Worm (Caenorhabditis elegans): ENCODE results near the gene F46B3.7.

F46B3.7 gene

ce11 chrV:20603014-20603413, 15.5 kb downstream of the F46B3.7 start, which contains the start of gene ttr-11:
ttr-11 (plus strand) TSS chrV:20603314.
- no peak for TF ChIP-seq nhr-71 (tag; optimal IDR thresholded peaks at IDR 0.05)

- TF ChIP-seq zip-4 (GFP tag; optimal IDR thresholded peaks at IDR 0.05): no peak
- no peak for TF ChIP-seq mep-1 (tag; optimal IDR thresholded peaks at IDR 0.05)
- no peak for TF ChIP-seq alr-1 (tag; optimal IDR thresholded peaks at IDR 0.05; ENCODE audit: borderline replicate concordance)
- TF ChIP-seq grh-1 (GFP tag; IDR thresholded peaks at IDR 0.05): no peak
- no peak for TF ChIP-seq efl-1 (optimal IDR thresholded peaks at IDR 0.05)
- no peak for TF ChIP-seq efl-1 (GFP tag; optimal IDR thresholded peaks at IDR 0.05 in 1 of 2)
- TF ChIP-seq sup-37 (GFP tag; optimal IDR thresholded peaks at IDR 0.05): no peak
- no peak for TF ChIP-seq unc-98 (GFP tag; IDR thresholded peaks at IDR 0.05)
- TF ChIP-seq irx-1 (tag; optimal IDR thresholded peaks at IDR 0.05): no peak
- no peak for TF ChIP-seq ama-1 (optimal IDR thresholded peaks at IDR 0.05)
- TF ChIP-seq lin-14 (GFP tag; optimal IDR thresholded peaks at IDR 0.05): no peak
- no peak for TF ChIP-seq lin-15B (tag; optimal IDR thresholded peaks at IDR 0.05)
- no peak for TF ChIP-seq C16A3.4 (tag; optimal IDR thresholded peaks at IDR 0.05)
- TF ChIP-seq swsn-7 (tag; optimal IDR thresholded peaks at IDR 0.05): no peak
- TF ChIP-seq unc-62 (GFP tag; optimal IDR thresholded peaks at IDR 0.05): no peak
- no peak for TF ChIP-seq nhr-237 (tag; optimal IDR thresholded peaks at IDR 0.05)
- TF ChIP-seq nhr-12 (tag; optimal IDR thresholded peaks at IDR 0.05): no peak
Measured at ce11 chrV:20600704-20601103, 17.8 kb downstream of the F46B3.7 start.

- TF ChIP-seq snu-23 (GFP tag; optimal IDR thresholded peaks at IDR 0.05) (no peak), blmp-1 (tag; optimal IDR thresholded peaks at IDR 0.05) (peak; percentile 50)
Measured at ce11 chrV:20599795-20600194, 18.7 kb downstream of the F46B3.7 start, which contains the start of gene col-163. col-163 (plus strand) TSS chrV:20600095.

- TF ChIP-seq mep-1 (tag; optimal IDR thresholded peaks at IDR 0.05) (no peak), egl-13 (tag; optimal IDR thresholded peaks at IDR 0.05) (no peak), dsc-1 (tag; optimal IDR thresholded peaks at IDR 0.05) (no peak), lin-35 (GFP tag; optimal IDR thresholded peaks at IDR 0.05) (no peak), unc-30 (tag; optimal IDR thresholded peaks at IDR 0.05) (no peak), C16A3.4 (tag; optimal IDR thresholded peaks at IDR 0.05) (no peak), fkh-10 (GFP tag; optimal IDR thresholded peaks at IDR 0.05) (no peak), elt-3 (tag; optimal IDR thresholded peaks at IDR 0.05) (no peak), alr-1 (tag; optimal IDR thresholded peaks at IDR 0.05; ENCODE audit: borderline replicate concordance) (no peak), hlh-17 (GFP tag; optimal IDR thresholded peaks at IDR 0.05; ENCODE audit: borderline replicate concordance) (no peak)
Measured at ce11 chrV:20597076-20597475, 21.5 kb downstream of the F46B3.7 start, which contains the start of gene F46B3.1. F46B3.1 (minus strand) TSS chrV:20597176.

ce11 chrV:20595653-20596052, 22.9 kb downstream of the F46B3.7 start, which contains the start of gene F26F2.11:
F26F2.11 (minus strand) TSS chrV:20595753.
- no peak for TF ChIP-seq lir-3 (tag; optimal IDR thresholded peaks at IDR 0.05; ENCODE audit: poor library complexity)
- no peak for TF ChIP-seq elt-2 (tag; optimal IDR thresholded peaks at IDR 0.05)
- no peak for TF ChIP-seq C16A3.4 (tag; optimal IDR thresholded peaks at IDR 0.05)
- TF ChIP-seq fkh-10 (GFP tag; optimal IDR thresholded peaks at IDR 0.05): no peak
- TF ChIP-seq C04F5.9 (tag; optimal IDR thresholded peaks at IDR 0.05): no peak
- no peak for TF ChIP-seq nhr-19 (GFP tag; conservative IDR thresholded peaks at IDR 0.05)
- TF ChIP-seq hlh-4 (tag; optimal IDR thresholded peaks at IDR 0.05): no peak
- no peak for TF ChIP-seq tlp-1 (tag; optimal IDR thresholded peaks at IDR 0.05)
- TF ChIP-seq lin-39 (tag; optimal IDR thresholded peaks at IDR 0.05): no peak
- TF ChIP-seq Y116A8C.19 (tag; optimal IDR thresholded peaks at IDR 0.05; ENCODE audit: borderline replicate concordance): no peak
- no peak for TF ChIP-seq snpc-4 (tag; optimal IDR thresholded peaks at IDR 0.05)
- no peak for TF ChIP-seq aly-2 (tag; optimal IDR thresholded peaks at IDR 0.05)

Data from whole organism, L1 larva.